Worm (Caenorhabditis elegans) whole organism, mixed stage, embryonic: Measurements from ENCODE around the gene T14B4.20.

Source experiments
- M03D4.4 ChIP-seq: sonication (generic microtip); optimal IDR thresholded peaks from 2 replicates; lab custom pipeline; 2017; ENCODE audit warnings: mild to moderate bottlenecking, missing genetic modification characterization, missing compliant biosample characterization
- bed-3 ChIP-seq: fragments of 200-800 bp; sonication (Bioruptor generic); optimal IDR thresholded peaks from 3 replicates; lab custom pipeline; 2018; ENCODE audit warnings: mild to moderate bottlenecking, missing genetic modification characterization, moderate library complexity, missing compliant biosample characterization
- blmp-1 ChIP-seq: fragments of 150-350 bp; optimal IDR thresholded peaks from 2 replicates; lab custom pipeline; 2014; ENCODE audit warnings: missing biosample characterization, missing genetic modification characterization
- ceh-39 ChIP-seq: fragments of 150-350 bp; optimal IDR thresholded peaks from 2 replicates; lab custom pipeline; 2014; ENCODE audit warnings: missing biosample characterization, missing genetic modification characterization
- ceh-43 ChIP-seq: fragments of 200-800 bp; sonication (Bioruptor generic); optimal IDR thresholded peaks from 2 replicates; lab custom pipeline; 2018; ENCODE audit warnings: mild to moderate bottlenecking, missing genetic modification characterization, moderate library complexity, missing compliant biosample characterization
- ceh-83 ChIP-seq: fragments of 200-800 bp; sonication (Bioruptor generic); optimal IDR thresholded peaks from 2 replicates; lab custom pipeline; 2018; ENCODE audit warnings: mild to moderate bottlenecking, missing genetic modification characterization, missing compliant biosample characterization
- ces-1 ChIP-seq: fragments of 150-350 bp; optimal IDR thresholded peaks from 2 replicates; lab custom pipeline; 2014; ENCODE audit warnings: missing biosample characterization, missing genetic modification reagents, missing genetic modification characterization
- cnd-1 ChIP-seq: fragments of 200-800 bp; sonication (Bioruptor generic); optimal IDR thresholded peaks from 2 replicates; lab custom pipeline; 2018; ENCODE audit warnings: mild to moderate bottlenecking, missing genetic modification characterization, missing compliant biosample characterization
- drap-1 ChIP-seq: fragments of 200-800 bp; sonication (Bioruptor generic); optimal IDR thresholded peaks from 3 replicates; lab custom pipeline; 2018; ENCODE audit warnings: mild to moderate bottlenecking, missing genetic modification characterization, missing compliant biosample characterization
- elt-1 ChIP-seq: sonication (generic microtip); optimal IDR thresholded peaks from 2 replicates; lab custom pipeline; 2017; ENCODE audit warnings: missing genetic modification characterization, mild to moderate bottlenecking, missing compliant biosample characterization, antibody characterized with exemption, moderate library complexity, borderline replicate concordance; ENCODE audit not compliant: insufficient read depth
- elt-3 ChIP-seq: fragments of 150-350 bp; optimal IDR thresholded peaks from 2 replicates; lab custom pipeline; 2014; ENCODE audit warnings: missing biosample characterization, missing genetic modification characterization
- flh-1 ChIP-seq: fragments of 200-800 bp; sonication (Bioruptor generic); optimal IDR thresholded peaks from 2 replicates; lab custom pipeline; 2018; ENCODE audit warnings: mild to moderate bottlenecking, missing genetic modification characterization, moderate library complexity, missing compliant biosample characterization
- ham-2 ChIP-seq: fragments of 200-800 bp; sonication (Bioruptor generic); optimal IDR thresholded peaks from 2 replicates; lab custom pipeline; 2018; ENCODE audit warnings: mild to moderate bottlenecking, missing genetic modification characterization, missing compliant biosample characterization
- hlh-1 ChIP-seq: fragments of 150-350 bp; optimal IDR thresholded peaks from 2 replicates; lab custom pipeline; 2014; ENCODE audit warnings: missing biosample characterization, missing genetic modification reagents, missing genetic modification characterization
- lin-13 ChIP-seq: fragments of 150-350 bp; optimal IDR thresholded peaks from 2 replicates; lab custom pipeline; 2014; ENCODE audit warnings: missing biosample characterization, missing genetic modification characterization
- lin-32 ChIP-seq: fragments of 200-800 bp; sonication (Bioruptor generic); optimal IDR thresholded peaks from 2 replicates; lab custom pipeline; 2018; ENCODE audit warnings: mild to moderate bottlenecking, missing genetic modification characterization, missing compliant biosample characterization
- lsy-2 ChIP-seq: fragments of 150-350 bp; optimal IDR thresholded peaks from 2 replicates; lab custom pipeline; 2014; ENCODE audit warnings: missing biosample characterization, missing genetic modification characterization
- mab-5 ChIP-seq: fragments of 150-350 bp; optimal IDR thresholded peaks from 2 replicates; lab custom pipeline; 2014; ENCODE audit warnings: missing biosample characterization, missing genetic modification characterization
- mep-1 ChIP-seq: fragments of 150-350 bp; optimal IDR thresholded peaks from 2 replicates; lab custom pipeline; 2017; ENCODE audit warnings: missing biosample characterization, missing genetic modification reagents, missing genetic modification characterization, inconsistent platforms
- mls-2 ChIP-seq: sonication (generic microtip); optimal IDR thresholded peaks from 2 replicates; lab custom pipeline; 2016; ENCODE audit warnings: mild to moderate bottlenecking, missing genetic modification characterization, moderate library complexity, missing compliant biosample characterization
- nhr-12 ChIP-seq: fragments of 150-350 bp; optimal IDR thresholded peaks from 2 replicates; lab custom pipeline; 2014; ENCODE audit warnings: missing biosample characterization, missing genetic modification characterization
- nhr-2 ChIP-seq: fragments of 150-350 bp; optimal IDR thresholded peaks from 2 replicates; lab custom pipeline; 2014; ENCODE audit warnings: missing biosample characterization, missing genetic modification characterization
- nhr-237 ChIP-seq: fragments of 150-350 bp; optimal IDR thresholded peaks from 2 replicates; lab custom pipeline; 2014; ENCODE audit warnings: missing biosample characterization, missing genetic modification characterization
- nhr-28 ChIP-seq: fragments of 150-350 bp; optimal IDR thresholded peaks from 2 replicates; lab custom pipeline; 2014; ENCODE audit warnings: missing biosample characterization, missing genetic modification characterization
- nhr-76 ChIP-seq: sonication (generic microtip); optimal IDR thresholded peaks from 2 replicates; lab custom pipeline; 2017; ENCODE audit warnings: missing biosample characterization, missing genetic modification characterization
- pha-4 ChIP-seq: fragments of 150-350 bp; optimal IDR thresholded peaks from 2 replicates; lab custom pipeline; 2018; ENCODE audit warnings: missing biosample characterization, missing genetic modification reagents, missing genetic modification characterization
- sem-2 ChIP-seq: fragments of 200-800 bp; sonication (Bioruptor generic); optimal IDR thresholded peaks from 2 replicates; lab custom pipeline; 2018; ENCODE audit warnings: mild to moderate bottlenecking, missing genetic modification characterization, missing compliant biosample characterization
- snpc-4 ChIP-seq: fragments of 150-350 bp; optimal IDR thresholded peaks from 2 replicates; lab custom pipeline; 2014; ENCODE audit warnings: missing biosample characterization, missing genetic modification characterization
- sptf-1 ChIP-seq: sonication (generic microtip); optimal IDR thresholded peaks from 2 replicates; lab custom pipeline; 2017; ENCODE audit warnings: mild to moderate bottlenecking, missing genetic modification characterization, moderate library complexity, missing compliant biosample characterization
- tbx-8 ChIP-seq: fragments of 200-800 bp; sonication (Bioruptor generic); optimal IDR thresholded peaks from 2 replicates; lab custom pipeline; 2018; ENCODE audit warnings: mild to moderate bottlenecking, missing genetic modification characterization, moderate library complexity, missing compliant biosample characterization
- unc-120 ChIP-seq: sonication (generic microtip); optimal IDR thresholded peaks from 2 replicates; lab custom pipeline; 2017; ENCODE audit warnings: missing genetic modification characterization, missing compliant biosample characterization; ENCODE audit not compliant: poor library complexity, severe bottlenecking
- unc-39 ChIP-seq: fragments of 150-350 bp; optimal IDR thresholded peaks from 2 replicates; lab custom pipeline; 2014; ENCODE audit warnings: missing biosample characterization, missing genetic modification characterization
- unc-62 ChIP-seq: fragments of 150-350 bp; optimal IDR thresholded peaks from 2 replicates; lab custom pipeline; 2014; ENCODE audit warnings: missing biosample characterization, missing genetic modification reagents, missing genetic modification characterization
- zip-8 ChIP-seq: fragments of 150-350 bp; optimal IDR thresholded peaks from 2 replicates; lab custom pipeline; 2014; ENCODE audit warnings: missing biosample characterization, missing genetic modification characterization
- ztf-11 ChIP-seq: fragments of 150-350 bp; optimal IDR thresholded peaks from 2 replicates; lab custom pipeline; 2014; ENCODE audit warnings: missing biosample characterization, missing genetic modification characterization

T14B4.20 gene

DNA sequence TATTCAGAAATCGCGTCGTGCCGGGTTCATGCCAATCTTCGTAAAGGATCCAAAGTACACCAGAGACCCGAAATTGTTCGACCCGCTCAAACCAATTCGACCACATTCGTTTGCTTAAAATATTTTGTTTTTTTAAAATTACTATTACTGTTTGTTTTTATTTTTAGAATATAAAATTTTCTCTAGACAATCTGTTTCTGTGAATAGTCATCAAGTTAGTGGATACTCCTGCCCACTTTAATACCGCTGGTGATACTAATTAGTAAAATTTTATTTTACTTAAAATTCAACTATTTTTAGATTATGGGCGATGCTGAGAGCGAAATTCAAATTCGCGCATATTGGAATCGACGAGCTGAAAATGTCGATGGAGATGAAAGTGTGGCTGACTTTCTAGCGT lies 19.9 kb downstream of the T14B4.20 start, which contains the start of gene T14B4.1:
T14B4.1 (plus strand) TSS at position 301 of the 400 bp plus-strand sequence.
- no peak for TF ChIP-seq elt-1

DNA sequence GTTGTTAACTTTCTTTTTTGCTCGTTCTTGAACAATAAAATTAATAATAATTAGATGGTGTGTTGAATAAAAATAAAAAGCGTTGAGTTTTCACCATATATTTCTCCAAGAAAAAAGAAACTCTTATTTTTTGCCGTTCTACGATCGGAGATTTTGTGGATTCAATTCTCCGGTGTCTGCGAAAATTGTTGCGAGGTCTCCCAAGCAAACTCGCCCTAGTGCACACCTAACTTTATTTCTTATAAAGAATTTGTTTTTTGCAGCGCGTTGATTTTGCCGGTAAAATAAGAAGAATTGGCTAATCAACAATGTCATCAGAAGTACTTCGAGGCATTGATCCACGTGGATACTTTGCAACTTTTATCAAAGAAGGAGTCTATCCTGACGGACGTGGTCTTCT lies 24.7 kb downstream of the T14B4.20 start, which contains the start of gene exos-8:
exos-8 (plus strand) TSS at position 264 of the 400 bp plus-strand sequence.
- no peak for TF ChIP-seq sem-2
- peak; percentile 76 for TF ChIP-seq ces-1 (GFP tag; lab: Kevin White, UChicago)
- no peak for TF ChIP-seq ceh-43 (GFP tag; lab: Kevin White, UChicago)
- TF ChIP-seq unc-39 (tag; lab: Kevin White, UChicago), result no peak
- no peak for TF ChIP-seq hlh-1 (tag; lab: Kevin White, UChicago)
- peak; percentile 6 for TF ChIP-seq drap-1 (GFP tag; lab: Kevin White, UChicago)
- TF ChIP-seq elt-3 (tag; lab: Kevin White, UChicago), result no peak
- no peak for TF ChIP-seq snpc-4 (tag; lab: Kevin White, UChicago)
- no peak for TF ChIP-seq mab-5
- TF ChIP-seq nhr-2 (tag; lab: Kevin White, UChicago), result no peak
- no peak for TF ChIP-seq sptf-1 (tag; lab: Kevin White, UChicago)
- no peak for TF ChIP-seq tbx-8
- TF ChIP-seq zip-8 (tag; lab: Kevin White, UChicago), result no peak
- TF ChIP-seq ceh-83 (GFP tag; lab: Kevin White, UChicago), result no peak
- TF ChIP-seq mep-1 (tag; lab: Kevin White, UChicago), result peak; percentile 67
- TF ChIP-seq unc-120 (tag; lab: Kevin White, UChicago), result no peak
- no peak for TF ChIP-seq nhr-28 (tag; lab: Kevin White, UChicago)
- TF ChIP-seq lin-32 (GFP tag; lab: Kevin White, UChicago), result peak; percentile 1
- TF ChIP-seq ham-2 (GFP tag; lab: Kevin White, UChicago), result no peak
- TF ChIP-seq nhr-12 (tag; lab: Kevin White, UChicago), result no peak
- no peak for TF ChIP-seq flh-1 (GFP tag; lab: Kevin White, UChicago)
- no peak for TF ChIP-seq nhr-76
- TF ChIP-seq mls-2, result peak; percentile 50
- no peak for TF ChIP-seq unc-62 (GFP tag; lab: Kevin White, UChicago)
- peak; percentile 67 for TF ChIP-seq lsy-2 (tag; lab: Kevin White, UChicago)
- peak; percentile 34 for TF ChIP-seq lin-13 (tag; lab: Kevin White, UChicago)
- TF ChIP-seq ztf-11, result no peak
- TF ChIP-seq elt-1, result no peak
- TF ChIP-seq cnd-1 (tag; lab: Kevin White, UChicago), result peak; percentile 46
- TF ChIP-seq pha-4 (tag; lab: Kevin White, UChicago), result no peak
- TF ChIP-seq ceh-39, result no peak
- no peak for TF ChIP-seq bed-3 (GFP tag; lab: Kevin White, UChicago)
- TF ChIP-seq nhr-237 (tag; lab: Kevin White, UChicago), result peak; percentile 49
- no peak for TF ChIP-seq blmp-1 (tag; lab: Kevin White, UChicago)
- TF ChIP-seq M03D4.4 (tag; lab: Kevin White, UChicago), result peak; percentile 28

DNA sequence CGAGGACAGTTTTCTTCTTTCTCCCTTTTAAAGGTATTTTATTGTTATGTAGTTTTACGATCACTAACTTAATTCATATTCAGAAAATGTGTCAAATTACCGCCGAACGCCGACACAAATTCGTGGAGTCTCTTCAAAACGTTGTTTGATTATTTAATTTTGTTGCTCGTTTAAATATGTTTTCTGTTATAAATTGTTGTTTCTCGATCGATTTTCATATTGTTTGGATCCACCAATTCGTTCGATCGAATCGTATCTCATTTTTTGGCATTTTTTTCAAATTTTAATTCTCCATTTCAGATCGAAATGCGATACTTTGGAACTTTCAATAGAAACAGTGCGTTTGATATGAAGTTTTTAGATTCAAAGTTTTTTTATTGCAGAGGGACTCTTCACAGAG lies 25.9 kb downstream of the T14B4.20 start, which contains the start of gene F41G3.6:
F41G3.6 (plus strand) TSS at position 301 of the 400 bp plus-strand sequence.
- TF ChIP-seq blmp-1 (tag; lab: Kevin White, UChicago) (no peak), hlh-1 (tag; lab: Kevin White, UChicago) (no peak), sptf-1 (tag; lab: Kevin White, UChicago) (no peak), cnd-1 (tag; lab: Kevin White, UChicago) (no peak), ztf-11 (no peak), nhr-28 (tag; lab: Kevin White, UChicago) (no peak), nhr-2 (tag; lab: Kevin White, UChicago) (no peak), snpc-4 (tag; lab: Kevin White, UChicago) (no peak), ceh-43 (GFP tag; lab: Kevin White, UChicago) (no peak), ham-2 (GFP tag; lab: Kevin White, UChicago) (no peak), nhr-237 (tag; lab: Kevin White, UChicago) (no peak), lin-32 (GFP tag; lab: Kevin White, UChicago) (no peak), ceh-83 (GFP tag; lab: Kevin White, UChicago) (no peak), ceh-39 (no peak), drap-1 (GFP tag; lab: Kevin White, UChicago) (no peak), unc-62 (GFP tag; lab: Kevin White, UChicago) (no peak), ces-1 (GFP tag; lab: Kevin White, UChicago) (no peak), pha-4 (tag; lab: Kevin White, UChicago) (no peak)
